Worm (Caenorhabditis elegans) whole organism, L1 larva: Measurements from ENCODE around the gene F09E5.8.

Source experiments
- C04F5.9 ChIP-seq: sonication (generic microtip); optimal IDR thresholded peaks from 2 replicates; lab custom pipeline; 2016; ENCODE audit warnings: missing genetic modification characterization, missing compliant biosample characterization
- C34B4.2 ChIP-seq: sonication (generic microtip); optimal IDR thresholded peaks from 2 replicates; lab custom pipeline; 2017; ENCODE audit warnings: mild to moderate bottlenecking, missing genetic modification characterization, missing compliant biosample characterization
- F16B12.6 ChIP-seq: fragments of 150-350 bp; optimal IDR thresholded peaks from 2 replicates; lab custom pipeline; 2014; ENCODE audit warnings: missing biosample characterization, missing genetic modification characterization
- Y116A8C.19 ChIP-seq: sonication (generic microtip); optimal IDR thresholded peaks from 2 replicates; lab custom pipeline; 2016; ENCODE audit warnings: missing compliant biosample characterization, missing genetic modification characterization, borderline replicate concordance
- aha-1 ChIP-seq: fragments of 150-350 bp; optimal IDR thresholded peaks from 2 replicates; lab custom pipeline; 2014; ENCODE audit warnings: missing biosample characterization, missing genetic modification characterization
- alr-1 ChIP-seq: fragments of 200-800 bp; sonication (Bioruptor generic); optimal IDR thresholded peaks from 2 replicates; lab custom pipeline; 2018; ENCODE audit warnings: borderline replicate concordance, mild to moderate bottlenecking, missing genetic modification characterization, missing compliant biosample characterization
- ceh-8 ChIP-seq: fragments of 200-800 bp; sonication (Bioruptor generic); optimal IDR thresholded peaks from 2 replicates; lab custom pipeline; 2018; ENCODE audit warnings: mild to moderate bottlenecking, missing genetic modification characterization, moderate library complexity, missing compliant biosample characterization
- ceh-82 ChIP-seq, 3 experiments: fragments of 150-350 bp in 1 of 3; sonication (generic microtip) in 2 of 3; optimal IDR thresholded peaks; 2 replicates each; lab custom pipeline; 2014 to 2017; ENCODE audit warnings: missing biosample characterization in 3 of 3, missing genetic modification characterization in 3 of 3
- ceh-90 ChIP-seq: sonication (generic microtip); optimal IDR thresholded peaks from 2 replicates; lab custom pipeline; 2016; ENCODE audit warnings: missing genetic modification characterization, missing compliant biosample characterization
- dpl-1 ChIP-seq, 3 experiments: fragments of 150-350 bp in 2 of 3; sonication (generic microtip) in 1 of 3; optimal IDR thresholded peaks; 2 replicates each; lab custom pipeline; 2014 to 2017; ENCODE audit warnings: missing biosample characterization in 3 of 3, missing genetic modification characterization in 3 of 3, missing genetic modification reagents in 3 of 3
- dsc-1 ChIP-seq: sonication (generic microtip); optimal IDR thresholded peaks from 2 replicates; lab custom pipeline; 2016; ENCODE audit warnings: mild to moderate bottlenecking, missing genetic modification characterization, missing compliant biosample characterization
- efl-3 ChIP-seq: fragments of 200-800 bp; sonication (Bioruptor generic); optimal IDR thresholded peaks from 2 replicates; lab custom pipeline; 2018; ENCODE audit warnings: mild to moderate bottlenecking, missing genetic modification characterization, missing compliant biosample characterization
- elt-3 ChIP-seq, 6 experiments: fragments of 150-350 bp in 1 of 6; sonication (generic microtip); optimal IDR thresholded peaks; 2 replicates each; lab custom pipeline; 2017 to 2018; ENCODE audit warnings: missing biosample characterization in 6 of 6, missing genetic modification characterization in 6 of 6, inconsistent platforms in 1 of 6
- fkh-10 ChIP-seq: sonication (generic microtip); optimal IDR thresholded peaks from 2 replicates; lab custom pipeline; 2017; ENCODE audit warnings: missing biosample characterization, missing genetic modification reagents, missing genetic modification characterization
- fkh-8 ChIP-seq: sonication (generic microtip); optimal IDR thresholded peaks from 2 replicates; lab custom pipeline; 2016; ENCODE audit warnings: mild to moderate bottlenecking, missing genetic modification characterization, missing compliant biosample characterization
- grh-1 ChIP-seq: fragments of 200-800 bp; sonication (Bioruptor generic); IDR thresholded peaks from 2 replicates; pipeline ENCODE4 v1.3.6; 2022; ENCODE audit warnings: missing genetic modification reagents, missing genetic modification characterization, missing compliant biosample characterization
- hpl-2 ChIP-seq: fragments of 150-350 bp; optimal IDR thresholded peaks from 2 replicates; lab custom pipeline; 2014; ENCODE audit warnings: missing biosample characterization, missing genetic modification reagents, missing genetic modification characterization
- irx-1 ChIP-seq: sonication (generic microtip); optimal IDR thresholded peaks from 2 replicates; lab custom pipeline; 2016; ENCODE audit warnings: missing genetic modification characterization, missing compliant biosample characterization
- isw-1 ChIP-seq: fragments of 200-800 bp; sonication (Bioruptor generic); IDR thresholded peaks from 2 replicates; pipeline ENCODE4 v1.3.6; 2022; ENCODE audit warnings: missing genetic modification characterization, missing compliant biosample characterization
- lin-13 ChIP-seq: fragments of 150-350 bp; optimal IDR thresholded peaks from 2 replicates; lab custom pipeline; 2014; ENCODE audit warnings: missing biosample characterization, missing genetic modification reagents, missing genetic modification characterization
- lin-14 ChIP-seq: fragments of 200-800 bp; sonication (Bioruptor generic); optimal IDR thresholded peaks from 2 replicates; lab custom pipeline; 2018; ENCODE audit warnings: mild to moderate bottlenecking, missing genetic modification characterization, moderate library complexity, missing compliant biosample characterization
- lin-15B ChIP-seq: fragments of 150-350 bp; sonication (generic microtip); optimal IDR thresholded peaks from 3 replicates; lab custom pipeline; 2014; ENCODE audit warnings: missing biosample characterization, missing genetic modification characterization
- lin-35 ChIP-seq, 2 experiments: fragments of 150-350 bp; optimal IDR thresholded peaks; 2 replicates each; lab custom pipeline; 2014; ENCODE audit warnings: missing biosample characterization in 2 of 2, missing genetic modification characterization in 2 of 2, missing genetic modification reagents in 2 of 2
- lin-39 ChIP-seq: fragments of 150-350 bp; optimal IDR thresholded peaks from 2 replicates; lab custom pipeline; 2014; ENCODE audit warnings: missing biosample characterization, missing genetic modification reagents, missing genetic modification characterization
- lir-3 ChIP-seq: sonication (generic microtip); optimal IDR thresholded peaks from 2 replicates; lab custom pipeline; 2016; ENCODE audit warnings: mild to moderate bottlenecking, missing genetic modification characterization, moderate library complexity, missing compliant biosample characterization; ENCODE audit not compliant: poor library complexity
- mdl-1 ChIP-seq, 2 experiments: fragments of 150-350 bp; optimal IDR thresholded peaks; 2 replicates each; lab custom pipeline; 2014 to 2017; ENCODE audit warnings: missing biosample characterization in 2 of 2, missing genetic modification characterization in 2 of 2, inconsistent platforms in 1 of 2
- mef-2 ChIP-seq: fragments of 150-350 bp; optimal IDR thresholded peaks from 2 replicates; lab custom pipeline; 2014; ENCODE audit warnings: missing biosample characterization, missing genetic modification characterization
- nhr-11 ChIP-seq: fragments of 150-350 bp; optimal IDR thresholded peaks from 2 replicates; lab custom pipeline; 2014; ENCODE audit warnings: missing biosample characterization, missing genetic modification characterization
- nhr-19 ChIP-seq: fragments of 200-800 bp; sonication (Bioruptor generic); conservative IDR thresholded peaks from 2 replicates; pipeline ENCODE4 v1.3.6; 2022; ENCODE audit warnings: missing genetic modification characterization, missing compliant biosample characterization
- nhr-20 ChIP-seq: sonication (generic microtip); optimal IDR thresholded peaks from 2 replicates; lab custom pipeline; 2016; ENCODE audit warnings: mild to moderate bottlenecking, missing genetic modification characterization, missing compliant biosample characterization
- nhr-28 ChIP-seq: fragments of 150-350 bp; optimal IDR thresholded peaks from 2 replicates; lab custom pipeline; 2014; ENCODE audit warnings: missing biosample characterization, missing genetic modification characterization
- nhr-71 ChIP-seq: sonication (generic microtip); optimal IDR thresholded peaks from 2 replicates; lab custom pipeline; 2016; ENCODE audit warnings: mild to moderate bottlenecking, missing genetic modification characterization, moderate library complexity, missing compliant biosample characterization
- nhr-76 ChIP-seq: sonication (generic microtip); optimal IDR thresholded peaks from 2 replicates; lab custom pipeline; 2017; ENCODE audit warnings: missing biosample characterization, missing genetic modification characterization
- nhr-77 ChIP-seq: fragments of 150-350 bp; optimal IDR thresholded peaks from 2 replicates; lab custom pipeline; 2014; ENCODE audit warnings: missing biosample characterization, missing genetic modification characterization
- nhr-84 ChIP-seq: sonication (generic microtip); optimal IDR thresholded peaks from 2 replicates; lab custom pipeline; 2017; ENCODE audit warnings: missing biosample characterization, missing genetic modification characterization
- skn-1 ChIP-seq: fragments of 150-350 bp; optimal IDR thresholded peaks from 2 replicates; lab custom pipeline; 2014; ENCODE audit warnings: missing biosample characterization, missing genetic modification characterization
- snpc-4 ChIP-seq: fragments of 150-350 bp; optimal IDR thresholded peaks from 2 replicates; lab custom pipeline; 2014; ENCODE audit warnings: missing biosample characterization, missing genetic modification characterization
- sox-4 ChIP-seq: sonication (generic microtip); optimal IDR thresholded peaks from 2 replicates; lab custom pipeline; 2016; ENCODE audit warnings: missing genetic modification characterization, missing compliant biosample characterization
- sup-37 ChIP-seq: fragments of 200-800 bp; sonication (Bioruptor generic); optimal IDR thresholded peaks from 2 replicates; lab custom pipeline; 2018; ENCODE audit warnings: mild to moderate bottlenecking, missing genetic modification characterization, missing compliant biosample characterization
- swsn-7 ChIP-seq: sonication (generic microtip); optimal IDR thresholded peaks from 2 replicates; lab custom pipeline; 2016; ENCODE audit warnings: missing genetic modification characterization, missing compliant biosample characterization
- tbx-2 ChIP-seq: sonication (generic microtip); optimal IDR thresholded peaks from 2 replicates; lab custom pipeline; 2016; ENCODE audit warnings: missing genetic modification characterization, missing compliant biosample characterization
- tlp-1 ChIP-seq: fragments of 150-350 bp; optimal IDR thresholded peaks from 2 replicates; lab custom pipeline; 2014; ENCODE audit warnings: missing biosample characterization, missing genetic modification characterization
- unc-130 ChIP-seq: fragments of 150-350 bp; optimal IDR thresholded peaks from 2 replicates; lab custom pipeline; 2017; ENCODE audit warnings: missing biosample characterization, missing genetic modification characterization, inconsistent platforms
- unc-62 ChIP-seq: fragments of 150-350 bp; optimal IDR thresholded peaks from 2 replicates; lab custom pipeline; 2014; ENCODE audit warnings: missing biosample characterization, missing genetic modification reagents, missing genetic modification characterization
- unc-98 ChIP-seq: fragments of 200-800 bp; sonication (Bioruptor generic); IDR thresholded peaks from 2 replicates; pipeline ENCODE4 v1.3.6; 2022; ENCODE audit warnings: missing genetic modification characterization, missing compliant biosample characterization
- ztf-11 ChIP-seq, 2 experiments: sonication (generic microtip); optimal IDR thresholded peaks; 2 replicates each; lab custom pipeline; 2016 to 2017; ENCODE audit warnings: missing genetic modification characterization in 2 of 2, missing biosample characterization in 1 of 2, missing compliant biosample characterization in 1 of 2
- ztf-4 ChIP-seq: fragments of 150-350 bp; optimal IDR thresholded peaks from 2 replicates; lab custom pipeline; 2014; ENCODE audit warnings: missing biosample characterization, missing genetic modification characterization

Gene F09E5.8

ce11 chrII:5320205-5320951 lies 30.1 kb upstream of the F09E5.8 start (continued):
- peak in 1 of 3 experiments; percentile 23 for TF ChIP-seq dpl-1 (GFP tag; optimal IDR thresholded peaks at IDR 0.05; lab: Kevin White, UChicago)
- no peak for TF ChIP-seq nhr-11 (tag; lab: Kevin White, UChicago)
- no peak for TF ChIP-seq C04F5.9
- no peak for TF ChIP-seq nhr-84
- no peak for TF ChIP-seq ztf-11 (tag; optimal IDR thresholded peaks at IDR 0.05; lab: Kevin White, UChicago)
- no peak for TF ChIP-seq skn-1 (tag; lab: Kevin White, UChicago)
- no peak for TF ChIP-seq lin-13 (GFP tag; lab: Kevin White, UChicago)
- no peak for TF ChIP-seq lin-15B (tag; lab: Kevin White, UChicago)
- TF ChIP-seq ceh-82 (tag; optimal IDR thresholded peaks at IDR 0.05; lab: Kevin White, UChicago) = peak in 1 of 3 experiments; percentile 1
- 0 out of 2 replicates have a peak, but pooled peaks have one; percentile 25 for TF ChIP-seq grh-1
- TF ChIP-seq hpl-2 (GFP tag; lab: Kevin White, UChicago) = no peak
- no peak for TF ChIP-seq efl-3 (GFP tag; lab: Kevin White, UChicago)
- no peak for TF ChIP-seq tbx-2 (tag; lab: Kevin White, UChicago)
- no peak for TF ChIP-seq sup-37
- TF ChIP-seq mdl-1 (tag; optimal IDR thresholded peaks at IDR 0.05; lab: Kevin White, UChicago) = no peak
- TF ChIP-seq nhr-19 (GFP tag; lab: Robert Waterston, UW) = no peak
- TF ChIP-seq alr-1 = no peak
- TF ChIP-seq fkh-10 (GFP tag; lab: Kevin White, UChicago) = no peak
- TF ChIP-seq C34B4.2 = no peak
- TF ChIP-seq unc-62 (GFP tag; lab: Kevin White, UChicago) = no peak
- TF ChIP-seq tlp-1 (tag; lab: Kevin White, UChicago) = no peak
- peak; percentile 93 for TF ChIP-seq nhr-77
- peak; percentile 69 for TF ChIP-seq dsc-1 (tag; lab: Kevin White, UChicago)
- no peak for TF ChIP-seq nhr-76 (tag; lab: Kevin White, UChicago)
- peak in 3 of 6 experiments; percentile 70 to 82 (median 75) for TF ChIP-seq elt-3 (tag; optimal IDR thresholded peaks at IDR 0.05; lab: Kevin White, UChicago)
- no peak for TF ChIP-seq irx-1 (tag; lab: Kevin White, UChicago)
- peak in 1 of 2 experiments; percentile 57 for TF ChIP-seq lin-35 (GFP tag; optimal IDR thresholded peaks at IDR 0.05; lab: Kevin White, UChicago)
- TF ChIP-seq nhr-20 = peak; percentile 47
- TF ChIP-seq nhr-28 (tag; lab: Kevin White, UChicago) = no peak
- TF ChIP-seq lir-3 (tag; lab: Kevin White, UChicago) = no peak
- TF ChIP-seq fkh-8 (tag; lab: Kevin White, UChicago) = no peak
- no peak for TF ChIP-seq unc-130 (tag; lab: Kevin White, UChicago)
- TF ChIP-seq swsn-7 = peak; percentile 7
- TF ChIP-seq unc-98 (GFP tag; lab: Robert Waterston, UW) = no peak
- no peak for TF ChIP-seq aha-1 (tag; lab: Kevin White, UChicago)
- peak; percentile 4 for TF ChIP-seq ceh-8 (GFP tag; lab: Kevin White, UChicago)
- no peak for TF ChIP-seq sox-4 (tag; lab: Kevin White, UChicago)
- no peak for TF ChIP-seq isw-1 (GFP tag; lab: Robert Waterston, UW)
- no peak for TF ChIP-seq ceh-90 (tag; lab: Kevin White, UChicago)
- peak; percentile 49 for TF ChIP-seq nhr-71 (tag; lab: Kevin White, UChicago)
- TF ChIP-seq Y116A8C.19 (tag; lab: Kevin White, UChicago) = no peak
- peak; percentile 2 for TF ChIP-seq snpc-4
- TF ChIP-seq F16B12.6 (tag; lab: Kevin White, UChicago) = no peak
- TF ChIP-seq lin-39 (tag; lab: Kevin White, UChicago) = no peak
- peak; percentile 70 for TF ChIP-seq lin-14 (GFP tag; lab: Kevin White, UChicago)
- no peak for TF ChIP-seq mef-2 (tag; lab: Kevin White, UChicago)
- no peak for TF ChIP-seq ztf-4
